Fruit fly (Drosophila melanogaster) whole organism, embryonic: ENCODE results near the gene CG42324.

Source experiments
- Ada2b ChIP-seq: fragments of 200-800 bp; sonication (Bioruptor generic); IDR thresholded peaks from 2 replicates; pipeline ENCODE4 v1.3.6; 2022; ENCODE audit warnings: missing biosample characterization, missing genetic modification characterization
- Aef1 ChIP-seq: fragments of 200-800 bp; sonication (Bioruptor generic); IDR thresholded peaks from 3 replicates; pipeline ENCODE4 v1.3.6; 2022; ENCODE audit warnings: missing biosample characterization, missing genetic modification characterization
- CG10267 ChIP-seq: fragments of 200-800 bp; sonication (Bioruptor generic); optimal IDR thresholded peaks from 2 replicates; lab custom pipeline; 2018; ENCODE audit warnings: missing biosample characterization, mild to moderate bottlenecking, missing genetic modification characterization, moderate library complexity
- CG10543 ChIP-seq: fragments of 200-800 bp; sonication (Bioruptor generic); optimal IDR thresholded peaks from 3 replicates; lab custom pipeline; 2017; ENCODE audit warnings: missing biosample characterization, mild to moderate bottlenecking, missing genetic modification characterization, moderate library complexity
- CG11695 ChIP-seq: fragments of 200-800 bp; sonication (Bioruptor generic); IDR thresholded peaks from 3 replicates; pipeline ENCODE4 v1.3.6; 2022; ENCODE audit warnings: missing biosample characterization, missing genetic modification characterization
- CG15269 ChIP-seq: fragments of 200-800 bp; sonication (Bioruptor generic); optimal IDR thresholded peaks from 2 replicates; lab custom pipeline; 2018; ENCODE audit warnings: missing biosample characterization, mild to moderate bottlenecking, missing genetic modification characterization, moderate library complexity
- CG1647 ChIP-seq: fragments of 200-800 bp; sonication (Bioruptor generic); optimal IDR thresholded peaks from 3 replicates; lab custom pipeline; 2016; ENCODE audit warnings: missing biosample characterization, missing genetic modification characterization
- CG17385 ChIP-seq: fragments of 200-800 bp; sonication (Bioruptor generic); optimal IDR thresholded peaks from 3 replicates; lab custom pipeline; 2018; ENCODE audit warnings: missing biosample characterization, mild to moderate bottlenecking, missing genetic modification characterization
- CG17829 ChIP-seq: fragments of 200-800 bp; optimal IDR thresholded peaks from 2 replicates; lab custom pipeline; 2019; ENCODE audit warnings: missing biosample characterization, mild to moderate bottlenecking, missing genetic modification characterization, moderate library complexity
- CG2678 ChIP-seq: fragments of 200-800 bp; sonication (Bioruptor generic); optimal IDR thresholded peaks from 3 replicates; lab custom pipeline; 2019; ENCODE audit warnings: missing biosample characterization, mild to moderate bottlenecking, missing genetic modification characterization, moderate library complexity
- CG2712 ChIP-seq: fragments of 200-800 bp; optimal IDR thresholded peaks from 3 replicates; lab custom pipeline; 2019; ENCODE audit warnings: missing biosample characterization, mild to moderate bottlenecking, missing genetic modification characterization, moderate library complexity
- CG30403 ChIP-seq: fragments of 200-800 bp; sonication (Bioruptor generic); optimal IDR thresholded peaks from 3 replicates; lab custom pipeline; 2016; ENCODE audit warnings: missing biosample characterization, missing genetic modification characterization
- CG32532 ChIP-seq: fragments of 200-800 bp; sonication (Bioruptor generic); IDR thresholded peaks from 2 replicates; pipeline ENCODE4 v1.3.6; 2022; ENCODE audit warnings: missing biosample characterization, missing genetic modification characterization
- CG32767 ChIP-seq: fragments of 200-800 bp; sonication (Bioruptor generic); IDR thresholded peaks from 2 replicates; pipeline ENCODE4 v1.3.6; 2022; ENCODE audit warnings: missing biosample characterization, missing genetic modification characterization
- CG3847 ChIP-seq: fragments of 200-800 bp; sonication (Bioruptor generic); IDR thresholded peaks from 2 replicates; pipeline ENCODE4 v1.3.6; 2022; ENCODE audit warnings: missing biosample characterization, missing genetic modification characterization
- CG4282 ChIP-seq: fragments of 200-800 bp; sonication (Bioruptor generic); optimal IDR thresholded peaks from 2 replicates; lab custom pipeline; 2016; ENCODE audit warnings: missing biosample characterization, missing genetic modification characterization
- CG4424 ChIP-seq: fragments of 200-800 bp; sonication (Bioruptor generic); optimal IDR thresholded peaks from 3 replicates; lab custom pipeline; 2016; ENCODE audit warnings: missing biosample characterization, missing genetic modification characterization
- CG5180 ChIP-seq: fragments of 200-800 bp; sonication (Bioruptor generic); optimal IDR thresholded peaks from 3 replicates; lab custom pipeline; 2017; ENCODE audit warnings: missing biosample characterization, missing genetic modification characterization, mild to moderate bottlenecking, moderate library complexity, missing genetic modification reagents
- CG6765 ChIP-seq: fragments of 200-800 bp; sonication (Bioruptor generic); optimal IDR thresholded peaks from 3 replicates; lab custom pipeline; 2017; ENCODE audit warnings: missing biosample characterization, mild to moderate bottlenecking, missing genetic modification characterization
- CG7556 ChIP-seq: fragments of 200-800 bp; sonication (Bioruptor generic); optimal IDR thresholded peaks from 2 replicates; lab custom pipeline; 2017; ENCODE audit warnings: missing biosample characterization, mild to moderate bottlenecking, missing genetic modification characterization
- CG7745 ChIP-seq: fragments of 200-800 bp; sonication (Bioruptor generic); optimal IDR thresholded peaks from 2 replicates; lab custom pipeline; 2018; ENCODE audit warnings: missing biosample characterization, mild to moderate bottlenecking, missing genetic modification characterization, moderate library complexity
- CG9215 ChIP-seq: fragments of 200-800 bp; sonication (Bioruptor generic); IDR thresholded peaks from 2 replicates; pipeline ENCODE4 v1.3.6; 2022; ENCODE audit warnings: missing biosample characterization, missing genetic modification characterization
- CG9437 ChIP-seq: fragments of 200-800 bp; sonication (Bioruptor generic); optimal IDR thresholded peaks from 2 replicates; lab custom pipeline; 2018; ENCODE audit warnings: missing biosample characterization, mild to moderate bottlenecking, missing genetic modification characterization
- CG9727 ChIP-seq: fragments of 200-800 bp; sonication (Bioruptor generic); optimal IDR thresholded peaks from 3 replicates; lab custom pipeline; 2017; ENCODE audit warnings: missing biosample characterization, mild to moderate bottlenecking, missing genetic modification characterization
- CoRest ChIP-seq: fragments of 200-800 bp; sonication (Bioruptor generic); optimal IDR thresholded peaks from 3 replicates; lab custom pipeline; 2018; ENCODE audit warnings: missing biosample characterization, mild to moderate bottlenecking, missing genetic modification characterization, moderate library complexity
- D19A ChIP-seq: fragments of 200-800 bp; optimal IDR thresholded peaks from 3 replicates; lab custom pipeline; 2019; ENCODE audit warnings: missing biosample characterization, mild to moderate bottlenecking, missing genetic modification characterization, moderate library complexity
- Dref ChIP-seq: fragments of 200-800 bp; sonication (Bioruptor generic); IDR thresholded peaks from 2 replicates; pipeline ENCODE4 v1.3.6; 2022; ENCODE audit warnings: missing biosample characterization, missing genetic modification characterization
- E2f1 ChIP-seq: fragments of 200-800 bp; sonication (Bioruptor generic); IDR thresholded peaks from 2 replicates; pipeline ENCODE4 v1.3.6; 2022; ENCODE audit warnings: missing biosample characterization, missing genetic modification characterization
- Meics ChIP-seq: fragments of 200-800 bp; sonication (Bioruptor generic); optimal IDR thresholded peaks from 2 replicates; lab custom pipeline; 2017; ENCODE audit warnings: missing biosample characterization, mild to moderate bottlenecking, missing genetic modification characterization
- NC2β ChIP-seq: fragments of 200-800 bp; sonication (Bioruptor generic); optimal IDR thresholded peaks from 2 replicates; lab custom pipeline; 2016; ENCODE audit warnings: missing biosample characterization, missing genetic modification characterization
- PHDP ChIP-seq: fragments of 200-800 bp; sonication (Bioruptor generic); optimal IDR thresholded peaks from 3 replicates; lab custom pipeline; 2018; ENCODE audit warnings: missing biosample characterization, mild to moderate bottlenecking, missing genetic modification characterization, moderate library complexity
- Ptx1 ChIP-seq: fragments of 200-800 bp; sonication (Bioruptor generic); IDR thresholded peaks from 2 replicates; pipeline ENCODE4 v1.3.6; 2022; ENCODE audit warnings: missing biosample characterization, missing genetic modification characterization
- Rfx ChIP-seq: fragments of 200-800 bp; sonication (Bioruptor generic); IDR thresholded peaks from 2 replicates; pipeline ENCODE4 v1.3.6; 2022; ENCODE audit warnings: missing biosample characterization, missing genetic modification characterization
- Stat92E ChIP-seq, 3 experiments: fragments of >200 bp in 2 of 3; fragments of 200-800 bp in 1 of 3; sonication (Bioruptor generic) in 1 of 3; optimal IDR thresholded peaks; 2 replicates each; lab custom pipeline; 2017 to 2019; ENCODE audit warnings: missing biosample characterization in 3 of 3, missing genetic modification characterization in 3 of 3, mild to moderate bottlenecking in 1 of 3, moderate library complexity in 1 of 3
- Xrp1 ChIP-seq: fragments of 200-800 bp; sonication (Bioruptor generic); IDR thresholded peaks from 2 replicates; pipeline ENCODE4 v1.3.6; 2022; ENCODE audit warnings: missing biosample characterization, missing genetic modification characterization
- az2 ChIP-seq: fragments of 200-800 bp; sonication (Bioruptor generic); optimal IDR thresholded peaks from 3 replicates; lab custom pipeline; 2016; ENCODE audit warnings: missing biosample characterization, missing genetic modification characterization
- cas ChIP-seq: fragments of 200-800 bp; sonication (Bioruptor generic); IDR thresholded peaks from 2 replicates; pipeline ENCODE4 v1.3.6; 2022; ENCODE audit warnings: missing biosample characterization, missing genetic modification characterization
- cg ChIP-seq: fragments of 200-800 bp; sonication (Bioruptor generic); optimal IDR thresholded peaks from 3 replicates; lab custom pipeline; 2019; ENCODE audit warnings: missing biosample characterization, mild to moderate bottlenecking, missing genetic modification characterization, moderate library complexity
- ems ChIP-seq: fragments of 200-800 bp; sonication (Bioruptor generic); optimal IDR thresholded peaks from 3 replicates; lab custom pipeline; 2016; ENCODE audit warnings: missing biosample characterization, missing genetic modification characterization
- lab ChIP-seq: fragments of 200-800 bp; sonication (Bioruptor generic); optimal IDR thresholded peaks from 3 replicates; lab custom pipeline; 2017; ENCODE audit warnings: missing biosample characterization, missing genetic modification characterization, mild to moderate bottlenecking, moderate library complexity, missing genetic modification reagents
- oc ChIP-seq: fragments of 200-800 bp; sonication (Bioruptor generic); optimal IDR thresholded peaks from 2 replicates; lab custom pipeline; 2018; ENCODE audit warnings: missing biosample characterization, mild to moderate bottlenecking, missing genetic modification characterization, moderate library complexity
- onecut ChIP-seq: fragments of 200-800 bp; sonication (Bioruptor generic); IDR thresholded peaks from 2 replicates; pipeline ENCODE4 v1.3.6; 2022; ENCODE audit warnings: missing biosample characterization, missing genetic modification characterization
- p53 ChIP-seq: fragments of 200-800 bp; sonication (Bioruptor generic); optimal IDR thresholded peaks from 2 replicates; lab custom pipeline; 2016; ENCODE audit warnings: missing biosample characterization, missing genetic modification characterization
- phol ChIP-seq: fragments of 200-800 bp; sonication (Bioruptor generic); optimal IDR thresholded peaks from 3 replicates; lab custom pipeline; 2018; ENCODE audit warnings: missing biosample characterization, mild to moderate bottlenecking, missing genetic modification characterization, moderate library complexity
- sens ChIP-seq: fragments of 200-800 bp; sonication (Bioruptor generic); peaks from one replicate; lab custom pipeline; 2016; ENCODE audit warnings: missing biosample characterization, missing genetic modification characterization
- seq ChIP-seq: fragments of 200-800 bp; sonication (Bioruptor generic); IDR thresholded peaks from 2 replicates; pipeline ENCODE4 v1.3.6; 2022; ENCODE audit warnings: missing biosample characterization, missing genetic modification characterization
- slou ChIP-seq: fragments of 200-800 bp; sonication (Bioruptor generic); optimal IDR thresholded peaks from 3 replicates; lab custom pipeline; 2016; ENCODE audit warnings: missing biosample characterization, missing genetic modification characterization
- stc ChIP-seq: fragments of 200-800 bp; sonication (Bioruptor generic); IDR thresholded peaks from 2 replicates; pipeline ENCODE4 v1.3.6; 2022; ENCODE audit warnings: missing biosample characterization, missing genetic modification characterization

Gene CG42324

dm6 chr3L:3436838-3437663 lies 35.2 kb upstream of the CG42324 start (continued):
- TF ChIP-seq Dref (no peak), CG32767 (GFP tag; lab: Robert Waterston, UW) (0 out of 2 replicates have a peak, but pooled peaks have one; percentile 20), cas (peak; percentile 48; the same call in 1 of the 2 replicates), seq (GFP tag; lab: Robert Waterston, UW) (peak; percentile 34; the same call in 1 of the 2 replicates), Xrp1 (peak; percentile 41; the same call in 1 of the 2 replicates), CG7745 (no peak), CG2678 (tag; lab: Kevin White, UChicago) (peak; percentile 85), CG15269 (peak; percentile 77), oc (peak; percentile 25), sens (GFP tag; lab: Kevin White, UChicago) (peak; percentile 30), onecut (no peak), lab (GFP tag; lab: Kevin White, UChicago) (peak; percentile 58), ems (no peak), Ptx1 (GFP tag; lab: Robert Waterston, UW) (peak; percentile 74), E2f1 (GFP tag; lab: Robert Waterston, UW) (peak; percentile 29; the same call in 1 of the 2 replicates), Ada2b (GFP tag; lab: Robert Waterston, UW) (0 out of 2 replicates have a peak, but pooled peaks have one; percentile 23), CG2712 (peak; percentile 69), PHDP (tag; lab: Kevin White, UChicago) (peak; percentile 74), Meics (GFP tag; lab: Kevin White, UChicago) (peak; percentile 74), phol (tag; lab: Kevin White, UChicago) (peak; percentile 51), Stat92E (GFP tag; optimal IDR thresholded peaks at IDR 0.05; lab: Kevin White, UChicago) (no peak), CG9437 (GFP tag; lab: Kevin White, UChicago) (peak; percentile 39), CG6765 (GFP tag; lab: Kevin White, UChicago) (no peak), CG3847 (GFP tag; lab: Robert Waterston, UW) (0 out of 2 replicates have a peak, but pooled peaks have one; percentile 47), stc (peak; percentile 63; the same call in 1 of the 2 replicates), CG1647 (GFP tag; lab: Kevin White, UChicago) (no peak), CG30403 (GFP tag; lab: Kevin White, UChicago) (peak; percentile 68), CG17829 (tag; lab: Kevin White, UChicago) (peak; percentile 46), CG4424 (peak; percentile 43), NC2β (no peak), CG32532 (GFP tag; lab: Robert Waterston, UW) (peak; percentile 66; the same call in 1 of the 2 replicates), p53 (GFP tag; lab: Kevin White, UChicago) (no peak), CG7556 (GFP tag; lab: Kevin White, UChicago) (peak; percentile 73), D19A (tag; lab: Kevin White, UChicago) (peak; percentile 40), CG10267 (tag; lab: Kevin White, UChicago) (peak; percentile 23), az2 (GFP tag; lab: Kevin White, UChicago) (peak; percentile 16), CG9727 (GFP tag; lab: Kevin White, UChicago) (peak; percentile 69), CG10543 (peak; percentile 26), CG9215 (GFP tag; lab: Robert Waterston, UW) (0 out of 2 replicates have a peak, but pooled peaks have one; percentile 19), Rfx (GFP tag; lab: Robert Waterston, UW) (peak; percentile 36), slou (no peak), CG17385 (GFP tag; lab: Kevin White, UChicago) (peak; percentile 57), cg (GFP tag; lab: Kevin White, UChicago) (peak; percentile 70), CG5180 (GFP tag; lab: Kevin White, UChicago) (no peak), CoRest (peak; percentile 81), CG4282 (GFP tag; lab: Kevin White, UChicago) (no peak), Aef1 (GFP tag; lab: Robert Waterston, UW) (0 out of 3 replicates have a peak, but pooled peaks have one; percentile 16), CG11695 (GFP tag; lab: Robert Waterston, UW) (peak; percentile 73; the same call in 2 of the 3 replicates)
